In the genomic region with DNA sequence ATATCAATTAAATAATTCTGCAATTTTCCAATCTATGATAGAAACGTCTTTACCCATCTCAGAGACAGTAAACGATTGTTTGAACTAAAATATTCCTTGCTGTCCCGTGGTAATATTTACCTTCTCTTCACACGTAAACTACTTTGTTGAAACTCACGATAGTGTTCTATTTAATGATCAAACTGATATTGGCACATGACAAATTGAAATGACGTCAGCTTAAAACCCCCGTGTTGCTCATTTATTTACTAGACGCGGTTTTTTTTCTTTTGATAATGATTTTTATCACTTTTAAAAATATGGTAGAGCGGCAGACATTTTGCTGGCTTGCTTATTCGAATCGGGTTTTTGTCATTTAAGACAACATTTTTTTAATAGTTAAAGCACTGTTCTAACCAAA, we compare ENCODE assay signal across 5 worm cellular contexts.
TF ChIP-seq lines count a peak whose summit lies in the region.

No protein-coding gene starts in this region.

TF ChIP-seq in whole organism, L1 larva, 84 proteins besides CTCF, POLR2A, EP300 and RAD21:
- TF ChIP-seq nhr-85 (tag; lab: Kevin White, UChicago) (peak; percentile 16), nhr-71 (tag; optimal IDR thresholded peaks at IDR 0.05; lab: Kevin White, UChicago) (no peak), sox-4 (tag; optimal IDR thresholded peaks at IDR 0.05; lab: Kevin White, UChicago) (no peak), snu-23 (GFP tag; optimal IDR thresholded peaks at IDR 0.05; lab: Kevin White, UChicago) (no peak), alr-1 (tag; optimal IDR thresholded peaks at IDR 0.05; lab: Kevin White, UChicago; ENCODE audit: borderline replicate concordance) (no peak), unc-130 (tag; optimal IDR thresholded peaks at IDR 0.05; lab: Kevin White, UChicago) (no peak), elt-2 (tag; optimal IDR thresholded peaks at IDR 0.05; lab: Kevin White, UChicago) (peak; percentile 81), nhr-47 (tag; optimal IDR thresholded peaks at IDR 0.05; lab: Kevin White, UChicago) (no peak), swsn-7 (tag; optimal IDR thresholded peaks at IDR 0.05; lab: Kevin White, UChicago) (no peak), zip-4 (GFP tag; optimal IDR thresholded peaks at IDR 0.05; lab: Kevin White, UChicago) (no peak)

TF ChIP-seq in whole organism, L2 larva, 48 proteins besides CTCF, POLR2A, EP300 and RAD21:
- TF ChIP-seq nhr-21 (tag; optimal IDR thresholded peaks at IDR 0.05; lab: Kevin White, UChicago), result no peak
- TF ChIP-seq ztf-11 (tag; optimal IDR thresholded peaks at IDR 0.05; lab: Kevin White, UChicago), result no peak
- TF ChIP-seq C34F6.9 (tag; optimal IDR thresholded peaks at IDR 0.05; lab: Kevin White, UChicago), result no peak
- TF ChIP-seq aly-2 (tag; optimal IDR thresholded peaks at IDR 0.05; lab: Kevin White, UChicago), result no peak
- TF ChIP-seq R02D3.7 (tag; optimal IDR thresholded peaks at IDR 0.05; lab: Kevin White, UChicago), result no peak
- no peak for TF ChIP-seq sma-3 (GFP tag; optimal IDR thresholded peaks at IDR 0.05; lab: Kevin White, UChicago)
- TF ChIP-seq unc-39 (tag; optimal IDR thresholded peaks at IDR 0.05; lab: Kevin White, UChicago), result no peak
- no peak for TF ChIP-seq Y55F3AM.14 (GFP tag; optimal IDR thresholded peaks at IDR 0.05; lab: Kevin White, UChicago)
- no peak for TF ChIP-seq mab-5 (tag; optimal IDR thresholded peaks at IDR 0.05; lab: Kevin White, UChicago)
- no peak for TF ChIP-seq ztf-4 (tag; optimal IDR thresholded peaks at IDR 0.05; lab: Kevin White, UChicago)
- no peak for TF ChIP-seq nhr-11 (tag; optimal IDR thresholded peaks at IDR 0.05; lab: Kevin White, UChicago)
- TF ChIP-seq alr-1 (tag; optimal IDR thresholded peaks at IDR 0.05; lab: Kevin White, UChicago), result no peak
- no peak for TF ChIP-seq unc-55 (GFP tag; optimal IDR thresholded peaks at IDR 0.05; lab: Kevin White, UChicago)
- TF ChIP-seq crh-2 (tag; optimal IDR thresholded peaks at IDR 0.05; lab: Kevin White, UChicago), result peak; percentile 13
- TF ChIP-seq snpc-4 (tag; optimal IDR thresholded peaks at IDR 0.05; lab: Kevin White, UChicago), result peak; percentile 2
- no peak for TF ChIP-seq unc-62 (GFP tag; optimal IDR thresholded peaks at IDR 0.05; lab: Kevin White, UChicago)
- no peak for TF ChIP-seq gmeb-1 (tag; optimal IDR thresholded peaks at IDR 0.05; lab: Kevin White, UChicago)
- TF ChIP-seq nhr-25 (tag; optimal IDR thresholded peaks at IDR 0.05; lab: Kevin White, UChicago), result no peak

TF ChIP-seq in whole organism, L3 larva, 47 proteins besides CTCF, POLR2A, EP300 and RAD21:
- TF ChIP-seq lsy-12 (tag; optimal IDR thresholded peaks at IDR 0.05; lab: Kevin White, UChicago), result no peak
- no peak for TF ChIP-seq nhr-23 (tag; optimal IDR thresholded peaks at IDR 0.05; lab: Kevin White, UChicago)
- no peak for TF ChIP-seq lin-15B (tag; optimal IDR thresholded peaks at IDR 0.05; lab: Kevin White, UChicago)
- peak; percentile 15 for TF ChIP-seq jun-1 (tag; optimal IDR thresholded peaks at IDR 0.05; lab: Kevin White, UChicago)
- peak; percentile 83 for TF ChIP-seq elt-2 (tag; optimal IDR thresholded peaks at IDR 0.05; lab: Kevin White, UChicago)
- TF ChIP-seq unc-62 (GFP tag; optimal IDR thresholded peaks at IDR 0.05; lab: Kevin White, UChicago), result no peak
- no peak for TF ChIP-seq hmg-11 (tag; optimal IDR thresholded peaks at IDR 0.05; lab: Kevin White, UChicago)
- no peak for TF ChIP-seq R02D3.7 (tag; optimal IDR thresholded peaks at IDR 0.05; lab: Kevin White, UChicago)
- TF ChIP-seq sea-2 (GFP tag; optimal IDR thresholded peaks at IDR 0.05; lab: Kevin White, UChicago), result no peak
- TF ChIP-seq pha-4 (tag; optimal IDR thresholded peaks at IDR 0.05; lab: Kevin White, UChicago), result peak; percentile 79
- peak; percentile 49 for TF ChIP-seq pqm-1 (tag; optimal IDR thresholded peaks at IDR 0.05; lab: Kevin White, UChicago)
- no peak for TF ChIP-seq ceh-28 (tag; optimal IDR thresholded peaks at IDR 0.05; lab: Kevin White, UChicago)
- no peak for TF ChIP-seq snpc-4 (tag; optimal IDR thresholded peaks at IDR 0.05; lab: Kevin White, UChicago)
- TF ChIP-seq egl-5 (tag; optimal IDR thresholded peaks at IDR 0.05; lab: Kevin White, UChicago), result no peak
- no peak for TF ChIP-seq mml-1 (tag; optimal IDR thresholded peaks at IDR 0.05; lab: Kevin White, UChicago)
- TF ChIP-seq nhr-28 (tag; optimal IDR thresholded peaks at IDR 0.05; lab: Kevin White, UChicago), result no peak
- TF ChIP-seq ZK546.5 (tag; optimal IDR thresholded peaks at IDR 0.05; lab: Kevin White, UChicago), result no peak
TF ChIP-seq in whole organism, L3 larva: peak in this region for 4.

TF ChIP-seq in whole organism, L4 larva, 104 proteins besides CTCF, POLR2A, EP300 and RAD21:
- peak; percentile 36 for TF ChIP-seq pqm-1 (tag; optimal IDR thresholded peaks at IDR 0.05; lab: Kevin White, UChicago)
- TF ChIP-seq F37D6.2 (tag; optimal IDR thresholded peaks at IDR 0.05; lab: Kevin White, UChicago), result no peak
- peak; percentile 31 for TF ChIP-seq nhr-28 (tag; optimal IDR thresholded peaks at IDR 0.05; lab: Kevin White, UChicago)
- peak; percentile 73 for TF ChIP-seq dve-1 (tag; optimal IDR thresholded peaks at IDR 0.05; lab: Kevin White, UChicago; ENCODE audit: insufficient read depth)
- TF ChIP-seq ceh-62 (tag; optimal IDR thresholded peaks at IDR 0.05; lab: Kevin White, UChicago), result no peak
- peak; percentile 37 for TF ChIP-seq hlh-30 (tag; optimal IDR thresholded peaks at IDR 0.05; lab: Kevin White, UChicago; ENCODE audit: insufficient read depth)
- no peak for TF ChIP-seq R02D3.7 (tag; optimal IDR thresholded peaks at IDR 0.05; lab: Kevin White, UChicago)
- no peak for TF ChIP-seq mes-2 (tag; optimal IDR thresholded peaks at IDR 0.05; lab: Kevin White, UChicago; ENCODE audit: poor library complexity, severe bottlenecking)
- TF ChIP-seq daf-16 (GFP tag; optimal IDR thresholded peaks at IDR 0.05; lab: Kevin White, UChicago), result no peak
- peak; percentile 85 for TF ChIP-seq daf-16 (tag; optimal IDR thresholded peaks at IDR 0.05; lab: Kevin White, UChicago)
- TF ChIP-seq ceh-32 (tag; optimal IDR thresholded peaks at IDR 0.05; lab: Kevin White, UChicago; ENCODE audit: poor library complexity), result no peak

TF ChIP-seq in whole organism, young adult, 124 proteins besides CTCF, POLR2A, EP300 and RAD21:
- TF ChIP-seq pha-4 (tag; optimal IDR thresholded peaks at IDR 0.05; lab: Kevin White, UChicago) (peak; percentile 20), F49E8.2 (tag; optimal IDR thresholded peaks at IDR 0.05; lab: Kevin White, UChicago; ENCODE audit: insufficient read depth) (no peak)
